Worm (Caenorhabditis elegans) whole organism, mixed stage, embryonic: Measurements from ENCODE around the gene rnp-3.
"Not testable (repeated sequence)": the region's sequence is repeated elsewhere in the genome, so short reads cannot be mapped to it uniquely, and the experiment has no call there.

Experiments
- ceh-39 ChIP-seq: fragments of 150-350 bp; optimal IDR thresholded peaks from 2 replicates; lab custom pipeline; 2014; ENCODE audit warnings: missing biosample characterization, missing genetic modification characterization
- ceh-43 ChIP-seq: fragments of 200-800 bp; sonication (Bioruptor generic); optimal IDR thresholded peaks from 2 replicates; lab custom pipeline; 2018; ENCODE audit warnings: mild to moderate bottlenecking, missing genetic modification characterization, moderate library complexity, missing compliant biosample characterization
- nhr-2 ChIP-seq: fragments of 150-350 bp; optimal IDR thresholded peaks from 2 replicates; lab custom pipeline; 2014; ENCODE audit warnings: missing biosample characterization, missing genetic modification characterization
- nhr-28 ChIP-seq: fragments of 150-350 bp; optimal IDR thresholded peaks from 2 replicates; lab custom pipeline; 2014; ENCODE audit warnings: missing biosample characterization, missing genetic modification characterization
- unc-39 ChIP-seq: fragments of 150-350 bp; optimal IDR thresholded peaks from 2 replicates; lab custom pipeline; 2014; ENCODE audit warnings: missing biosample characterization, missing genetic modification characterization

DNA sequence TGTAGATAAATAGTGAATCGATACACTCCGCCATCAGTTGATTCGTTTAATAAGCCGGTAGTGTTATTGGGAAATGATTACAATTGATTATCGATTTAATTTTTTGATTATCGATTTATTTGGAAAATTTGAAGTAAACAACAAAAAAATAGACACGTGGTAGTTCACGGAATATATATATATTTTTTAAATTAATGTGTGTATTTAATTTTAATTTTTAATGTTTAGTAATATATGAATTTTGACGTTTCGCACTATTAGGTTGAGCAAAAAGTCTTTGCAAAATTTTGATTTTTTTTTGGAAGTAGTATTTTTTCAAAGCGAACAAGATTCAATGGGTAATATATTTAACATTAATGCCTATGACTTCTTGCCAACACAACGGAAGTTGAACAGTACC, 30.9 kb upstream of the rnp-3 start, which contains the start of gene F49F1.12:
- not testable (repeated sequence) for TF ChIP-seq ceh-39; nhr-2 (tag; lab: Kevin White, UChicago); nhr-28 (tag; lab: Kevin White, UChicago); unc-39 (tag; lab: Kevin White, UChicago); ceh-43 (GFP tag; lab: Kevin White, UChicago)
